Fruit fly (Drosophila melanogaster) whole organism, prepupa: ENCODE data around the gene gry.

Source experiments
- CG10631 ChIP-seq: fragments of 200-800 bp; sonication (Bioruptor generic); optimal IDR thresholded peaks from 2 replicates; lab custom pipeline; 2016; ENCODE audit warnings: missing biosample characterization, missing genetic modification characterization
- CG11902 ChIP-seq: fragments of 200-800 bp; sonication (Bioruptor generic); optimal IDR thresholded peaks from 3 replicates; lab custom pipeline; 2016; ENCODE audit warnings: missing biosample characterization, missing genetic modification characterization
- CG1621 ChIP-seq: fragments of 200-800 bp; sonication (Bioruptor generic); optimal IDR thresholded peaks from 3 replicates; lab custom pipeline; 2018; ENCODE audit warnings: missing biosample characterization, mild to moderate bottlenecking, missing genetic modification characterization
- CG16779 ChIP-seq: fragments of 200-800 bp; sonication (Bioruptor generic); optimal IDR thresholded peaks from 3 replicates; lab custom pipeline; 2017; ENCODE audit warnings: missing biosample characterization, mild to moderate bottlenecking, missing genetic modification characterization
- CG3032 ChIP-seq: fragments of 200-800 bp; optimal IDR thresholded peaks from 2 replicates; lab custom pipeline; 2019; ENCODE audit warnings: missing biosample characterization, mild to moderate bottlenecking, missing genetic modification characterization, moderate library complexity
- CG31627 ChIP-seq: fragments of 200-800 bp; sonication (Bioruptor generic); optimal IDR thresholded peaks from 3 replicates; lab custom pipeline; 2016; ENCODE audit warnings: missing biosample characterization, missing genetic modification characterization
- CG32006 ChIP-seq: fragments of 200-800 bp; sonication (Bioruptor generic); optimal IDR thresholded peaks from 3 replicates; lab custom pipeline; 2017; ENCODE audit warnings: missing biosample characterization, mild to moderate bottlenecking, missing genetic modification characterization
- CG4318 ChIP-seq: fragments of 200-800 bp; sonication (Bioruptor generic); optimal IDR thresholded peaks from 3 replicates; lab custom pipeline; 2017; ENCODE audit warnings: missing biosample characterization, mild to moderate bottlenecking, missing genetic modification characterization
- CG6276 ChIP-seq: fragments of 200-800 bp; sonication (Bioruptor generic); optimal IDR thresholded peaks from 2 replicates; lab custom pipeline; 2017; ENCODE audit warnings: missing biosample characterization, mild to moderate bottlenecking, missing genetic modification characterization
- CG6792 ChIP-seq: fragments of 200-800 bp; sonication (Bioruptor generic); optimal IDR thresholded peaks from 3 replicates; lab custom pipeline; 2016; ENCODE audit warnings: missing biosample characterization, missing genetic modification characterization
- CG6808 ChIP-seq: fragments of 200-800 bp; sonication (Bioruptor generic); optimal IDR thresholded peaks from 3 replicates; lab custom pipeline; 2017; ENCODE audit warnings: missing biosample characterization, missing genetic modification characterization, mild to moderate bottlenecking, moderate library complexity, missing genetic modification reagents
- CG6854 ChIP-seq: fragments of 200-800 bp; sonication (Bioruptor generic); optimal IDR thresholded peaks from 2 replicates; lab custom pipeline; 2017; ENCODE audit warnings: missing biosample characterization, mild to moderate bottlenecking, missing genetic modification characterization
- CG7368 ChIP-seq: fragments of 200-800 bp; sonication (Bioruptor generic); optimal IDR thresholded peaks from 3 replicates; lab custom pipeline; 2016; ENCODE audit warnings: missing biosample characterization, missing genetic modification characterization
- CG8632 ChIP-seq: fragments of 200-800 bp; sonication (Bioruptor generic); optimal IDR thresholded peaks from 3 replicates; lab custom pipeline; 2016; ENCODE audit warnings: missing biosample characterization, missing genetic modification characterization
- CG9139 ChIP-seq: fragments of 200-800 bp; sonication (Bioruptor generic); optimal IDR thresholded peaks from 3 replicates; lab custom pipeline; 2017; ENCODE audit warnings: missing biosample characterization, mild to moderate bottlenecking, missing genetic modification characterization
- Eip75B ChIP-seq: fragments of 200-800 bp; sonication (Bioruptor generic); optimal IDR thresholded peaks from 3 replicates; lab custom pipeline; 2016; ENCODE audit warnings: missing biosample characterization, missing genetic modification characterization
- Eip93F ChIP-seq: fragments of 200-800 bp; sonication (Bioruptor generic); optimal IDR thresholded peaks from 2 replicates; lab custom pipeline; 2016; ENCODE audit warnings: missing biosample characterization, mild to moderate bottlenecking, missing genetic modification characterization
- Ets96B ChIP-seq: fragments of 200-800 bp; optimal IDR thresholded peaks from 2 replicates; lab custom pipeline; 2019; ENCODE audit warnings: missing biosample characterization, mild to moderate bottlenecking, missing genetic modification characterization, moderate library complexity
- Gug ChIP-seq: fragments of 200-800 bp; sonication (Bioruptor generic); IDR thresholded peaks from 2 replicates; pipeline ENCODE4 v1.3.6; 2022; ENCODE audit warnings: missing biosample characterization, missing genetic modification characterization
- Met ChIP-seq: fragments of 200-800 bp; sonication (Bioruptor generic); optimal IDR thresholded peaks from 3 replicates; lab custom pipeline; 2016; ENCODE audit warnings: missing biosample characterization, missing genetic modification characterization
- OdsH ChIP-seq: fragments of 200-800 bp; sonication (Bioruptor generic); optimal IDR thresholded peaks from 3 replicates; lab custom pipeline; 2016; ENCODE audit warnings: missing biosample characterization, missing genetic modification characterization
- Sox14 ChIP-seq: fragments of 200-800 bp; sonication (Bioruptor generic); optimal IDR thresholded peaks from 3 replicates; lab custom pipeline; 2016; ENCODE audit warnings: missing biosample characterization, missing genetic modification characterization
- Sox15 ChIP-seq: fragments of 200-800 bp; sonication (Bioruptor generic); optimal IDR thresholded peaks from 3 replicates; lab custom pipeline; 2016; ENCODE audit warnings: missing biosample characterization, missing genetic modification characterization
- achi ChIP-seq: fragments of 200-800 bp; sonication (Bioruptor generic); optimal IDR thresholded peaks from 3 replicates; lab custom pipeline; 2016; ENCODE audit warnings: missing biosample characterization, missing genetic modification characterization
- acj6 ChIP-seq: fragments of 200-800 bp; sonication (Bioruptor generic); optimal IDR thresholded peaks from 3 replicates; lab custom pipeline; 2016; ENCODE audit warnings: missing biosample characterization, missing genetic modification characterization
- dac ChIP-seq: fragments of 200-800 bp; sonication (Bioruptor generic); optimal IDR thresholded peaks from 2 replicates; lab custom pipeline; 2017; ENCODE audit warnings: missing biosample characterization, mild to moderate bottlenecking, missing genetic modification characterization
- dsx ChIP-seq: fragments of 200-800 bp; optimal IDR thresholded peaks from 3 replicates; lab custom pipeline; 2019; ENCODE audit warnings: missing biosample characterization, mild to moderate bottlenecking, missing genetic modification characterization, moderate library complexity; ENCODE audit not compliant: poor library complexity, severe bottlenecking
- eg ChIP-seq: fragments of 200-800 bp; sonication (Bioruptor generic); IDR thresholded peaks from 3 replicates; pipeline ENCODE4 v1.3.6; 2022; ENCODE audit warnings: missing biosample characterization, missing genetic modification characterization
- fd59A ChIP-seq: fragments of 200-800 bp; sonication (Bioruptor generic); optimal IDR thresholded peaks from 2 replicates; lab custom pipeline; 2017; ENCODE audit warnings: missing biosample characterization, mild to moderate bottlenecking, missing genetic modification characterization, missing genetic modification reagents
- fd85E ChIP-seq: fragments of 200-800 bp; sonication (Bioruptor generic); optimal IDR thresholded peaks from 3 replicates; lab custom pipeline; 2016; ENCODE audit warnings: missing biosample characterization, missing genetic modification characterization
- pdm3 ChIP-seq: fragments of 200-800 bp; sonication (Bioruptor generic); optimal IDR thresholded peaks from 3 replicates; lab custom pipeline; 2016; ENCODE audit warnings: missing biosample characterization, missing genetic modification characterization
- salr ChIP-seq, 2 experiments: fragments of 200-800 bp; sonication (Bioruptor generic); optimal IDR thresholded peaks; 3 replicates each; lab custom pipeline; 2016 to 2018; ENCODE audit warnings: missing biosample characterization in 2 of 2, missing genetic modification characterization in 2 of 2, mild to moderate bottlenecking in 1 of 2
- spab ChIP-seq: fragments of 200-800 bp; sonication (Bioruptor generic); optimal IDR thresholded peaks from 2 replicates; lab custom pipeline; 2017; ENCODE audit warnings: missing biosample characterization, mild to moderate bottlenecking, missing genetic modification characterization, missing genetic modification reagents
- svp ChIP-seq: fragments of 200-800 bp; sonication (Bioruptor generic); peaks from one replicate; lab custom pipeline; 2016; ENCODE audit warnings: missing biosample characterization, missing genetic modification characterization

gry gene

DNA sequence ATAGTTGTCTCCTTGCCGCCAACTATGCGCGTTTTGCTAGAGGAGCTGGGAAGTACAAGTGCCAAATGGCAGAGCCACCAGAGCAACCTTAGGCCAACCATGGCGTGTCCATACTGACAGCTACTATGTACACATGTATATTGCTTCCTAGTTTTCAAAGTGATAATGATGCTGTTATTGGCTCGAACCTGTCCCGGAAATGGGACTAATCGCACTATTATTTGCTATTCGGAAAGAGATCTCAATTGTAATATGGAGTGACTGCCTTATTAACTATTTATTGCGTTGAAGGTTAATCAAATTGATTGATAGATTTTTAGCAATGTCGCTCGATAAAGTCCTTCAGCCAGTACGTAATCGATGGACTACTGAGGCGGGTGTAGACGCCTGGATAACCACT is 5.5 kb downstream of the gry start, which contains the start of gene CG33159:
CG33159 (minus strand) TSS at position 101 of the 400 bp plus-strand sequence.
- TF ChIP-seq Met (GFP tag; lab: Kevin White, UChicago), result no peak
- no peak for TF ChIP-seq Eip75B (GFP tag; lab: Kevin White, UChicago)
- TF ChIP-seq CG11902, result no peak
- no peak for TF ChIP-seq fd59A (GFP tag; lab: Kevin White, UChicago)
- no peak for TF ChIP-seq spab (GFP tag; lab: Kevin White, UChicago)
- TF ChIP-seq CG7368, result no peak
- no peak for TF ChIP-seq Sox14 (GFP tag; lab: Kevin White, UChicago)
- TF ChIP-seq CG6792, result no peak

DNA sequence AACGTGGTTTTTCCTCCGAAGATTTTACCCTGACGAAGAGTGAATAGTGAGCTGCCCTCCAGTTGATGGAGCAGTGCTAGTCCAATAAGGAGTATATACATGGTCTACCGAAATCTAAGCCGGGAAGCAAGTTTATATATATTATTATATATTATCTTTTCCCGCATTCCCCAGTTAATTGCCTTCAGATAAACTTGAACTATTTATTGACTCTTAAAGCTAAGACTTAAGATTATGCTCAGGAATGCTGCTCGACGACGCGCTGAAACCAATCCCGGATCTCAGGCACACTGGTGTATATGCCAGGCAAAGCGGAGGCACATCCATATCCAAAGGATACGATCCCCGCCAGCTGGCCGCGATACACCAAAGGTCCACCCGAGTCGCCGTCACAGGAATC is 6.5 kb downstream of the gry start, which contains the start of gene CG32277:
CG32277 (minus strand) TSS at position 101 of the 400 bp plus-strand sequence.
- TF ChIP-seq CG11902 (no peak), CG3032 (no peak), CG1621 (tag; lab: Kevin White, UChicago) (no peak), pdm3 (GFP tag; lab: Kevin White, UChicago) (no peak), achi (no peak), CG9139 (GFP tag; lab: Kevin White, UChicago) (no peak)

DNA sequence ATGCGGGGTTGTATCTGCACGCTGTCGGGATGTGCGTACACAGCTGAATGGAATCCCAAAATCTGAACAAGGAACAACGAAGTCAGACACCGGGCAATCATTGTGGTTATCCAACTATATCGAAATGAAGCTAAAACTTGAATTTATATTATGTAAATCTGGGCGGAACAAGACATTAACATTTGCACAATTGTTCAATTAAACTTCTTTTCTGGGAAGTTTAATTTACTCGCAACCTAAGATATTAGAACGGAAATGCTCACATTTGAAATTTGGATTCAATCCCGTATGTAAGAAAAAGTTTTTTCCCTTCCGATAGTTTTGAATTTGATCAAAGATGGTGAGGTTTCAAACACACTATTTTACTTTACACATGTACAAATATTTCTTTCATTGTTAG is 7.4 kb downstream of the gry start, which contains the start of gene CG33160:
CG33160 (minus strand) TSS at position 101 of the 400 bp plus-strand sequence.
- no peak for TF ChIP-seq Ets96B
- no peak for TF ChIP-seq fd59A (GFP tag; lab: Kevin White, UChicago)
- no peak for TF ChIP-seq acj6 (GFP tag; lab: Kevin White, UChicago)
- TF ChIP-seq Sox14 (GFP tag; lab: Kevin White, UChicago), result no peak
- TF ChIP-seq CG16779 (tag; lab: Kevin White, UChicago), result no peak
- TF ChIP-seq svp (GFP tag; lab: Kevin White, UChicago), result no peak
- TF ChIP-seq CG7368, result no peak
- TF ChIP-seq CG6276 (GFP tag; lab: Kevin White, UChicago), result no peak
- no peak for TF ChIP-seq dac (GFP tag; lab: Kevin White, UChicago)
- TF ChIP-seq CG6808 (GFP tag; lab: Kevin White, UChicago), result no peak
- TF ChIP-seq Met (GFP tag; lab: Kevin White, UChicago), result no peak
- no peak for TF ChIP-seq OdsH (GFP tag; lab: Kevin White, UChicago)
- TF ChIP-seq Gug (GFP tag; lab: Robert Waterston, UW), result no peak
- TF ChIP-seq CG3032, result no peak
- no peak for TF ChIP-seq CG8632 (GFP tag; lab: Kevin White, UChicago)
- no peak for TF ChIP-seq achi

DNA sequence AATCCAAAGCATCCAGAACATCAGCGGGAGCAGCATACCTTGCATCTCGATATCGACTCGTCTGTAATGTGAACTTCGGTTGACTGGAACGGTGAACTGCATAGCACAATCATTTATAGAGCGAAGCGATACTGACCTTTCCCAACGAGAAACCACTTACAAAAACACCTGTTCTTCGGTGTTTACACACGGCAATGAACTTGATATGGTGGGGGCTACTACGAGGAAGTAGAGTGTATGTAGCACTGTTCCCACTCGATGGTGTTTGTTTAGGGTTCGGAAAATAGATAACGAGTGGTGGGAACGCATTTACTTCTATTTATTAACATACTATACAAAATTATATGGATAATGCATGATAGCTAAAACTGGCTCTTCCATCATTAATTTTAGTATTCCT is 10.0 kb downstream of the gry start, which contains the start of the genes CG32269 and CG32270:
CG32269 (minus strand) TSS at position 91 of the 400 bp plus-strand sequence.
CG32270 (minus strand) TSS at position 91 of the 400 bp plus-strand sequence.
- TF ChIP-seq CG8632 (GFP tag; lab: Kevin White, UChicago), result no peak
- TF ChIP-seq Eip93F (GFP tag; lab: Kevin White, UChicago), result no peak
- TF ChIP-seq dsx, result no peak
- TF ChIP-seq dac (GFP tag; lab: Kevin White, UChicago), result no peak
- TF ChIP-seq CG32006 (GFP tag; lab: Kevin White, UChicago), result no peak
- no peak for TF ChIP-seq pdm3 (GFP tag; lab: Kevin White, UChicago)
- TF ChIP-seq fd85E (GFP tag; lab: Kevin White, UChicago), result no peak
- TF ChIP-seq eg (GFP tag; lab: Robert Waterston, UW), result no peak
- TF ChIP-seq OdsH (GFP tag; lab: Kevin White, UChicago), result no peak
- no peak for TF ChIP-seq CG6854 (GFP tag; lab: Kevin White, UChicago)
- TF ChIP-seq CG6276 (GFP tag; lab: Kevin White, UChicago), result no peak
- no peak for TF ChIP-seq CG31627 (GFP tag; lab: Kevin White, UChicago)
- no peak for TF ChIP-seq CG10631
- no peak for TF ChIP-seq salr (GFP tag; optimal IDR thresholded peaks at IDR 0.05; lab: Kevin White, UChicago)
- TF ChIP-seq Sox15 (GFP tag; lab: Kevin White, UChicago), result no peak
- no peak for TF ChIP-seq achi
- no peak for TF ChIP-seq svp (GFP tag; lab: Kevin White, UChicago)
- TF ChIP-seq CG4318 (GFP tag; lab: Kevin White, UChicago), result no peak
